Fruit fly (Drosophila melanogaster): ENCODE data around the gene Tre1.

The Tre1 gene

DNA sequence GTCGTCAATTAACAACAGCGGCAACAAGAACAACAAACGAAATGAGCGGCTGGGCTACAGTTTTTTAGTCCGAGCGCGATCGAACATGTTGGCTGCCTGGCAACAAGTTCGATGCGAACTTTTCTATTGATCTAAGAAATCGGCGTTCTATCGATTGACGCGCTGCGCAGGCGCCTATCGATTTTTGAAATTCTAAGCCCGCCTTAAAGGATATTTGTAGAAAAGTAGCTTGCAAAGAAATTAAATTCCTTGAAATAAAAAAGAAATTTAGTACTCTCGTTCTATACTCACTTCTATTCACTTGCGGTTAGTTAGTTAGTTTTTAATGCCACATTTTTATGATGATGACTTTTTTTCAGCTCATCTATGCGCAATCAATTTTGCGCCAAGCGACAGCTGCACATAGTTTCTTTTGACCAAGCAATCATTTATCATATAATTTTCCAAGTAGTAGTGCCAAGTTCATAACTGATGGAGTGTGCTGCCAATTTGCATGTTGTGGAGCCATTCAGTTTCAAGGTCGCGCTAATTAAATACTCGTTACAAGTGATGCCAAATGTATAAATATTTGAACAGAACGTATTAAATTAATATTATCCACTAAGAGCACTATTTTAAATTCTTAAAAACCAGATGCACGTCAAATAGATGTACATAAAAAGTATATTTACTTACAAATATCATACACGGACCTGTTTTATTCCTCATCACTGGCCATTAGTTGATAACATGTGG lies at the start of gene Tre1, which contains the start of gene Gr5a:
TSS of gene Tre1 (minus strand) at position 45 of the 735 bp plus-strand sequence.
TSS of gene Gr5a (plus strand) at position 685 of the 735 bp plus-strand sequence.
- TF ChIP-seq Myc (optimal IDR thresholded peaks at IDR 0.05) (no peak), ttk (optimal IDR thresholded peaks at IDR 0.05) (no peak), Sin3A (optimal IDR thresholded peaks at IDR 0.05) (no peak), h (optimal IDR thresholded peaks at IDR 0.05) (no peak), insv (optimal IDR thresholded peaks at IDR 0.05) (no peak), psq (optimal IDR thresholded peaks at IDR 0.05) (no peak)

DNA sequence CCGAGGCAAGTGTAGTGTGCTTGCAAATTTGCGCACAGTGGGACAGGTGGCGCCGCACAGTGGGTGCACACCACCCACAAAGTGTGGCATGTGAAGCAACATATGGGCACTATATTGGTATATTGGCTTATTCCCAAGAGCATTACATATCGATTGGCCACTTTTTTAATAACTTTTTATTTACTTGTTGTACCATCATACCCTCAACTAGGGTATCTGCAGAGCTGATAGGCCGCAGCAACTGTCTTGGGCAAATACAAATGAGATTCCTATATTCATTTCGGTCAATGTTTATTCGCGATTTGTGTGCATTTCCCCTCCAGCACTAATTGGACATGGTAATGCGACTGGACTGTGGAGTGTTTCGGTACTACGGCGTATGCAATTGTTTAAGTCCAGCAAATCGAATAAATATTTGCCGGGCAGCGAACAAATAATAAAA lies 45.0 kb upstream of the Tre1 start:
- TF ChIP-seq h (optimal IDR thresholded peaks at IDR 0.05) = no peak
- TF ChIP-seq insv (optimal IDR thresholded peaks at IDR 0.05) = no peak
- TF ChIP-seq ttk (optimal IDR thresholded peaks at IDR 0.05) = no peak
- no peak for TF ChIP-seq Sin3A (optimal IDR thresholded peaks at IDR 0.05)
- TF ChIP-seq psq (optimal IDR thresholded peaks at IDR 0.05) = no peak
- TF ChIP-seq Myc (optimal IDR thresholded peaks at IDR 0.05) = no peak

dm6 chrX:5724151-5724699 lies 44.4 kb upstream of the Tre1 start:
- TF ChIP-seq Myc (optimal IDR thresholded peaks at IDR 0.05) (no peak), h (optimal IDR thresholded peaks at IDR 0.05) (no peak), Sin3A (optimal IDR thresholded peaks at IDR 0.05) (no peak), insv (optimal IDR thresholded peaks at IDR 0.05) (no peak), psq (optimal IDR thresholded peaks at IDR 0.05) (no peak), ttk (optimal IDR thresholded peaks at IDR 0.05) (no peak)

DNA sequence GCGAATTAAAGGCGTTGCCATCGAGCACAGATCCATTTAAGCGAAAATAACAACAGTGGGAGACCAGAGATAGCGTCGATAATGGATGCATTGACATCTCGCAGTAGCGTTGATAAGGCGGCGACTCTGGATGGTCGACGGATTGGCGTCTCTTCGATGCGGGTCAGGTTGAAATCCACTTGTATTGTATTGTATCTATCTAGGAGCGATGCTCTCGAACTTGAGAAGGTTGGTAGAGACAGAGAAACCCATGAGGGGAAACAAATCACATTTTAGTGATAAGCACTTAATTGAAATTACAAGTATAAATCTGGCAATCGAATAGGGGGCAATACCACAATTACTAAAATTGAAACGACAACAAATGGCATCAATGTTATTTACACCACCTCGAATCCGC lies 43.8 kb upstream of the Tre1 start:
- TF ChIP-seq Sin3A (optimal IDR thresholded peaks at IDR 0.05) (no peak), Myc (optimal IDR thresholded peaks at IDR 0.05) (no peak), h (optimal IDR thresholded peaks at IDR 0.05) (no peak), psq (optimal IDR thresholded peaks at IDR 0.05) (no peak), insv (optimal IDR thresholded peaks at IDR 0.05) (no peak), ttk (optimal IDR thresholded peaks at IDR 0.05) (no peak)

dm6 chrX:5718476-5719012 lies 38.8 kb upstream of the Tre1 start:
- TF ChIP-seq insv (optimal IDR thresholded peaks at IDR 0.05) (no peak), Sin3A (optimal IDR thresholded peaks at IDR 0.05) (no peak), h (optimal IDR thresholded peaks at IDR 0.05) (no peak), Myc (optimal IDR thresholded peaks at IDR 0.05) (no peak), psq (optimal IDR thresholded peaks at IDR 0.05) (no peak), ttk (optimal IDR thresholded peaks at IDR 0.05) (no peak)

DNA sequence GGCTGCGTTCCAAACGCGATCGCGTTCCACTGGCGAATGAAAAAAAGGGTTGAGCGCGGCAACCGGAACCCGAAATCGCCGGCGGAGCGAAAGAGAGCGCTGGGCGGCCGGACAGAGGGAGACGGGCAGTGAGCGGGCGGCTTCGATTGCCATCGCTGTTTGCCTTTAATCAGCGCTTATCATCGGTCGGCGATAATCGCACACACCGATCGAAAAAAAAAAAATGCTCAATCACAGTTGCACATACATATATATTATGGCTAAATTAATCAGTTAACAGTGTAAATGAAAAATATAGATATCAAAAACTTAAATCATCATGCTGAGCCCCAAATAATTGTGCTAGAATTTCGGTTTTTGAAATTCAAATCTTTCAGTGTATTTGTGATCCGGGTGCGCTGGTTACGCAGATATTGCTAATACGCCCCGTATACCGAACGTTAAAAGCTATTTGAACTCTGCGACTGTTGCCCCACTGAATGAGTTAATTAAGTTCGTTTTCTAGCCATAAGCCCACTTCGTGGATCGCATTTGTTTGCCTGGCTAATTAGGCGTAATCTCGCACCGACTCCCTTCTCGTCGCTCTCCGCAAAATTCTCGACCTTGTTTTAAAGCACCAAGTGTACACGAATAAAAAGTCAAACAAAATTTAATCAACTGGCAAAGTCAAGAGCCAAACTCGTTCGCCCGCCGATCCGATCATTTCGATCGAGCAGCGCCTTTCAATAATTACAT lies 38.1 kb upstream of the Tre1 start, which contains the start of gene CG33080:
TSS of gene CG33080 (minus strand) at position 38 of the 735 bp plus-strand sequence.
- no peak for TF ChIP-seq Sin3A (optimal IDR thresholded peaks at IDR 0.05)
- no peak for TF ChIP-seq ttk (optimal IDR thresholded peaks at IDR 0.05)
- TF ChIP-seq psq (optimal IDR thresholded peaks at IDR 0.05) = no peak
- TF ChIP-seq insv (optimal IDR thresholded peaks at IDR 0.05) = no peak
- TF ChIP-seq h (optimal IDR thresholded peaks at IDR 0.05) = no peak
- TF ChIP-seq Myc (optimal IDR thresholded peaks at IDR 0.05) = no peak

DNA sequence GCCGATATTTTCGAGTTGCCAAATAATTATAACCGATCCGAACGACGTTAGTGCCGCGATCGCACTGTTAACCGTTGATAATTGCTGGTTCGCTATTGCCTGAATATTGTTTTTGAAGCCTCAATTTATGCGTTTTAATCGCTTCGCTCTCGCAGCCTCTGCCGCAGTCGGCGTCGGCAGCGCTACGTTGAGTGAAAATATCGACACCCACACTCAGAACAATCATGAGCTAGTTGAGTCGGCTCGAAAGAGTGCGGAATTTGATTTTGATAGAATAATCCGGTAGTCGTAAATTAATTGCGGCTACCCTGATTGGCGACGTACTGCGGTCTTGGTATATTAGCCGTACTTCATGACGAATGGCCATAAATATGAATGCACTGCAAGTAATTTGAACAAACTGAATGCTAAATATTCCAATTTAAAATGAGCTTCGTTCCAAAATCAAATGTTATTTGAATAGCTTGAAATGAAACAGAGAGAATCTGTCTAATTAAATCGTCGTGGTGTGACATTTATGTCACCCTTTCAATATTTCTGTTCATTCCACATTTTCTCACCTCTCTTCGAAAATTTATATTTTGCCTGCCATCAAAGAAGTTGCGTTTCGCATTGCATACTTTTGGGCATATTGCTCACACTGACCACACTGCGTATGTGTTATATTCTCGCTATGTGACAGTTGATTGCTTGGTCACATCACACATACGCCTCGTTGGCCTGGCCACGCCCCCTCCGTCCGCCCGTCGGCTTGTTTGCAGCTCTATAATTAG lies 35.9 kb upstream of the Tre1 start:
- TF ChIP-seq ttk (optimal IDR thresholded peaks at IDR 0.05) (no peak), psq (optimal IDR thresholded peaks at IDR 0.05) (no peak), insv (optimal IDR thresholded peaks at IDR 0.05) (no peak), h (optimal IDR thresholded peaks at IDR 0.05) (no peak), Myc (optimal IDR thresholded peaks at IDR 0.05) (no peak), Sin3A (optimal IDR thresholded peaks at IDR 0.05) (no peak)

DNA sequence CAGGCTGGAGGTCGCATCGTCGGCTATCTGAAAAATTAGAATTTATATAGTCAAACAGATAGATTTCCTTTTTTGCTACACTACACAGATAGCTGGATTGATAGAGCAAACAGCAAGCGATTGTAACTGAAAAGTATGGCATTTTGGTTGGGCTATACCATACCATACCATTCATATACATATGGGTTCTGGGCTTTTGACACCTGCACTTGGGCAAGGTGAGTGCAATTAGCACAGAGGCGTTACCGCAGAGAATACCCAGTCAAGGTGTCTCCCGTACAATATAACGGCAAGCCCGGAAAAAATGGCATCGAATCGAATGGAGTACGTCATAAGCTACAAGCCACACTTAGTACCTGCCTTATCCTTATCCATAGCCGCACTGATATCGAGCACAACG lies 35.0 kb upstream of the Tre1 start:
- TF ChIP-seq ttk (optimal IDR thresholded peaks at IDR 0.05) = peak; percentile 99
- TF ChIP-seq psq (optimal IDR thresholded peaks at IDR 0.05) = no peak
- no peak for TF ChIP-seq insv (optimal IDR thresholded peaks at IDR 0.05)

dm6 chrX:5712966-5713365 lies 33.2 kb upstream of the Tre1 start:
- no peak for TF ChIP-seq insv (optimal IDR thresholded peaks at IDR 0.05)
- TF ChIP-seq h (optimal IDR thresholded peaks at IDR 0.05) = no peak
- no peak for TF ChIP-seq ttk (optimal IDR thresholded peaks at IDR 0.05)
- TF ChIP-seq Myc (optimal IDR thresholded peaks at IDR 0.05) = no peak
- no peak for TF ChIP-seq psq (optimal IDR thresholded peaks at IDR 0.05)
- TF ChIP-seq Sin3A (optimal IDR thresholded peaks at IDR 0.05) = no peak

DNA sequence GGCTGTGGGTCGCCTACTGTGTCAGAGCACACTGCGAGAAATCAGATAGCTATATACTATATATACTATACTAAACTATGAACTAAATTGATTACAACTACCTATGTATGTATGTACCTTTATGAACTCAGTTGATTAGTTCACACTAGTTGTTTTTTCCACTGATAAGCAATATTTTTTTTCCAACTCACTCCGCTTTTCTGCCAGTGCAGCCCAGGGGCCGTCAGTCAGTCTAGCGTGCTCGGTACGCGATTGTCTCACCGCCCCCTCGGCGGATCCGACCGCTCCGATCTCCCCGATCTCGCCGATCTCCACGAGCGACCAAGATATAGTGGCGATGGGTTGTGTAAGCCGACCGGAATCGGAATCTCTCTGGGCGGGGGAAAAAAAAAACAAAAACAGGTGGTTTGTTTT lies 26.1 kb upstream of the Tre1 start:
- TF ChIP-seq Myc (optimal IDR thresholded peaks at IDR 0.05) (no peak), psq (optimal IDR thresholded peaks at IDR 0.05) (no peak), h (optimal IDR thresholded peaks at IDR 0.05) (no peak), Sin3A (optimal IDR thresholded peaks at IDR 0.05) (no peak), insv (optimal IDR thresholded peaks at IDR 0.05) (no peak), ttk (optimal IDR thresholded peaks at IDR 0.05) (no peak)

dm6 chrX:5705097-5705496 lies 25.3 kb upstream of the Tre1 start:
- TF ChIP-seq h (optimal IDR thresholded peaks at IDR 0.05) (no peak), Myc (optimal IDR thresholded peaks at IDR 0.05) (no peak), ttk (optimal IDR thresholded peaks at IDR 0.05) (no peak), Sin3A (optimal IDR thresholded peaks at IDR 0.05) (no peak), insv (optimal IDR thresholded peaks at IDR 0.05) (no peak), psq (optimal IDR thresholded peaks at IDR 0.05) (no peak)

All from Kc167 (cell line).